Worm (Caenorhabditis elegans) whole organism, late embryonic: ENCODE measurements around the gene mdt-1.2.
A peak's percentile ranks its signal among the peaks of the same experiment; 100 is the strongest.

Source experiments
- C08G9.2 ChIP-seq: sonication (generic microtip); optimal IDR thresholded peaks from 2 replicates; lab custom pipeline; 2016; ENCODE audit warnings: mild to moderate bottlenecking, missing genetic modification characterization, moderate library complexity, missing compliant biosample characterization
- F13H6.1 ChIP-seq: sonication (generic microtip); optimal IDR thresholded peaks from 2 replicates; lab custom pipeline; 2016; ENCODE audit warnings: missing genetic modification characterization, missing compliant biosample characterization
- K02D7.2 ChIP-seq: sonication (generic microtip); optimal IDR thresholded peaks from 2 replicates; lab custom pipeline; 2017; ENCODE audit warnings: mild to moderate bottlenecking, missing genetic modification characterization, missing compliant biosample characterization
- K09A11.1 ChIP-seq: sonication (generic microtip); optimal IDR thresholded peaks from 2 replicates; lab custom pipeline; 2017; ENCODE audit warnings: antibody characterized with exemption, mild to moderate bottlenecking, missing genetic modification characterization, missing compliant biosample characterization; ENCODE audit not compliant: insufficient read depth
- Y22D7AL.16 ChIP-seq: sonication (generic microtip); optimal IDR thresholded peaks from 2 replicates; lab custom pipeline; 2016; ENCODE audit warnings: missing genetic modification characterization, missing compliant biosample characterization
- ceh-2 ChIP-seq: sonication (generic microtip); optimal IDR thresholded peaks from 2 replicates; lab custom pipeline; 2016; ENCODE audit warnings: missing genotype, missing genetic modification characterization, missing compliant biosample characterization
- ceh-22 ChIP-seq: sonication (generic microtip); optimal IDR thresholded peaks from 2 replicates; lab custom pipeline; 2017; ENCODE audit warnings: missing biosample characterization, missing genetic modification characterization
- ceh-24 ChIP-seq: sonication (generic microtip); optimal IDR thresholded peaks from 2 replicates; lab custom pipeline; 2016; ENCODE audit warnings: mild to moderate bottlenecking, missing genetic modification characterization, missing compliant biosample characterization
- ceh-30 ChIP-seq: fragments of 150-350 bp; optimal IDR thresholded peaks from 2 replicates; lab custom pipeline; 2014; ENCODE audit warnings: missing biosample characterization, missing genetic modification characterization
- ceh-31 ChIP-seq: sonication (generic microtip); optimal IDR thresholded peaks from 2 replicates; lab custom pipeline; 2016; ENCODE audit warnings: missing genetic modification characterization, missing compliant biosample characterization
- ceh-45 ChIP-seq: fragments of 200-800 bp; sonication (Bioruptor generic); IDR thresholded peaks from 2 replicates; pipeline ENCODE4 v1.3.6; 2022; ENCODE audit warnings: missing genetic modification reagents, missing genetic modification characterization, missing compliant biosample characterization
- ceh-48 ChIP-seq: sonication (generic microtip); optimal IDR thresholded peaks from 2 replicates; lab custom pipeline; 2016; ENCODE audit warnings: missing genetic modification characterization, inconsistent platforms, missing compliant biosample characterization
- dmd-4 ChIP-seq: sonication (generic microtip); optimal IDR thresholded peaks from 2 replicates; lab custom pipeline; 2016; ENCODE audit warnings: borderline replicate concordance, missing genetic modification characterization, missing compliant biosample characterization
- elt-2 ChIP-seq: sonication (generic microtip); optimal IDR thresholded peaks from 2 replicates; lab custom pipeline; 2016; ENCODE audit warnings: missing genetic modification reagents, missing genetic modification characterization, missing compliant biosample characterization
- elt-4 ChIP-seq: sonication (generic microtip); optimal IDR thresholded peaks from 2 replicates; lab custom pipeline; 2016; ENCODE audit warnings: missing genetic modification characterization, missing compliant biosample characterization
- ets-4 ChIP-seq: sonication (generic microtip); optimal IDR thresholded peaks from 2 replicates; lab custom pipeline; 2016; ENCODE audit warnings: missing genetic modification characterization, missing compliant biosample characterization
- eyg-1 ChIP-seq: sonication (generic microtip); optimal IDR thresholded peaks from 2 replicates; lab custom pipeline; 2016; ENCODE audit warnings: missing genotype, missing genetic modification characterization, missing compliant biosample characterization
- gmeb-2 ChIP-seq: sonication (generic microtip); optimal IDR thresholded peaks from 2 replicates; lab custom pipeline; 2016; ENCODE audit warnings: missing genetic modification characterization, inconsistent platforms, missing compliant biosample characterization
- hlh-15 ChIP-seq: sonication (generic microtip); optimal IDR thresholded peaks from 2 replicates; lab custom pipeline; 2016; ENCODE audit warnings: missing genetic modification characterization, missing compliant biosample characterization
- hlh-30 ChIP-seq: sonication (generic microtip); optimal IDR thresholded peaks from 2 replicates; lab custom pipeline; 2017; ENCODE audit warnings: antibody characterized with exemption, missing genetic modification characterization, missing compliant biosample characterization; ENCODE audit not compliant: insufficient read depth
- hlh-8 ChIP-seq: sonication (generic microtip); optimal IDR thresholded peaks from 2 replicates; lab custom pipeline; 2016; ENCODE audit warnings: missing genotype, missing genetic modification characterization, missing compliant biosample characterization
- lim-6 ChIP-seq: sonication (generic microtip); optimal IDR thresholded peaks from 2 replicates; lab custom pipeline; 2016; ENCODE audit warnings: missing genetic modification characterization, missing compliant biosample characterization
- madf-2 ChIP-seq: sonication (generic microtip); optimal IDR thresholded peaks from 2 replicates; lab custom pipeline; 2017; ENCODE audit warnings: missing genetic modification characterization, missing compliant biosample characterization
- mec-3 ChIP-seq: sonication (generic microtip); optimal IDR thresholded peaks from 2 replicates; lab custom pipeline; 2016; ENCODE audit warnings: borderline replicate concordance, missing genetic modification characterization, missing compliant biosample characterization
- nhr-11 ChIP-seq: fragments of 150-350 bp; optimal IDR thresholded peaks from 2 replicates; lab custom pipeline; 2014; ENCODE audit warnings: missing biosample characterization, missing genetic modification characterization
- odd-2 ChIP-seq: sonication (generic microtip); optimal IDR thresholded peaks from 2 replicates; lab custom pipeline; 2017; ENCODE audit warnings: antibody characterized with exemption, mild to moderate bottlenecking, missing genetic modification characterization, missing compliant biosample characterization
- pag-3 ChIP-seq: sonication (generic microtip); optimal IDR thresholded peaks from 2 replicates; lab custom pipeline; 2016; ENCODE audit warnings: missing compliant biosample characterization, missing genetic modification characterization, borderline replicate concordance
- pat-9 ChIP-seq: fragments of 200-800 bp; sonication (Bioruptor generic); optimal IDR thresholded peaks from 2 replicates; lab custom pipeline; 2018; ENCODE audit warnings: mild to moderate bottlenecking, missing genetic modification characterization, moderate library complexity, missing compliant biosample characterization
- pax-1 ChIP-seq: fragments of 150-350 bp; optimal IDR thresholded peaks from 2 replicates; lab custom pipeline; 2014; ENCODE audit warnings: missing biosample characterization, missing genetic modification characterization
- pha-2 ChIP-seq: sonication (generic microtip); optimal IDR thresholded peaks from 2 replicates; lab custom pipeline; 2017; ENCODE audit warnings: mild to moderate bottlenecking, missing genetic modification characterization, missing compliant biosample characterization
- pqm-1 ChIP-seq: sonication (generic microtip); optimal IDR thresholded peaks from 2 replicates; lab custom pipeline; 2016; ENCODE audit warnings: missing genetic modification characterization, missing compliant biosample characterization
- rnt-1 ChIP-seq: sonication (generic microtip); optimal IDR thresholded peaks from 2 replicates; lab custom pipeline; 2016; ENCODE audit warnings: missing genetic modification characterization, missing compliant biosample characterization
- sdc-2 ChIP-seq: sonication (generic microtip); optimal IDR thresholded peaks from 2 replicates; lab custom pipeline; 2016; ENCODE audit warnings: missing genotype, missing genetic modification characterization, missing compliant biosample characterization
- sox-2 ChIP-seq: fragments of 200-800 bp; sonication (Bioruptor generic); IDR thresholded peaks from 2 replicates; pipeline ENCODE4 v1.3.6; 2022; ENCODE audit warnings: missing genetic modification reagents, missing genetic modification characterization, missing compliant biosample characterization
- tbx-2 ChIP-seq: sonication (generic microtip); optimal IDR thresholded peaks from 2 replicates; lab custom pipeline; 2016; ENCODE audit warnings: missing genetic modification characterization, missing compliant biosample characterization
- tbx-7 ChIP-seq: sonication (generic microtip); optimal IDR thresholded peaks from 2 replicates; lab custom pipeline; 2016; ENCODE audit warnings: missing genotype, missing genetic modification characterization, missing compliant biosample characterization
- ttx-3 ChIP-seq: sonication (generic microtip); optimal IDR thresholded peaks from 2 replicates; lab custom pipeline; 2016; ENCODE audit warnings: missing genetic modification reagents, missing genetic modification characterization, missing compliant biosample characterization
- unc-3 ChIP-seq, 2 experiments: fragments of 200-800 bp in 1 of 2; sonication (Bioruptor generic) in 1 of 2; sonication (generic microtip) in 1 of 2; conservative IDR thresholded peaks in 1 of 2; optimal IDR thresholded peaks in 1 of 2; 2 replicates each; pipeline versions ENCODE4 v1.3.6 to Lab custom; 2016 to 2022; ENCODE audit warnings: missing compliant biosample characterization in 2 of 2, missing genetic modification characterization in 2 of 2, missing genetic modification reagents in 1 of 2
- unc-42 ChIP-seq: sonication (generic microtip); optimal IDR thresholded peaks from 2 replicates; lab custom pipeline; 2016; ENCODE audit warnings: missing genotype, missing genetic modification characterization, missing compliant biosample characterization
- unc-55 ChIP-seq: sonication (generic microtip); optimal IDR thresholded peaks from 2 replicates; lab custom pipeline; 2017; ENCODE audit warnings: missing biosample characterization, missing genetic modification reagents, missing genetic modification characterization
- unc-86 ChIP-seq: sonication (generic microtip); optimal IDR thresholded peaks from 2 replicates; lab custom pipeline; 2016; ENCODE audit warnings: missing genetic modification characterization, missing compliant biosample characterization
- ztf-16 ChIP-seq: sonication (generic microtip); optimal IDR thresholded peaks from 2 replicates; lab custom pipeline; 2017; ENCODE audit warnings: missing genetic modification characterization, missing compliant biosample characterization

mdt-1.2 gene

ce11 chrX:17170401-17170800 lies 19.1 kb downstream of the mdt-1.2 start:
- TF ChIP-seq C08G9.2 (tag; lab: Kevin White, UChicago) (no peak), unc-42 (tag; lab: Kevin White, UChicago) (peak; percentile 59), ceh-24 (tag; lab: Kevin White, UChicago) (no peak), madf-2 (tag; lab: Kevin White, UChicago) (no peak), dmd-4 (tag; lab: Kevin White, UChicago) (no peak), ets-4 (no peak), rnt-1 (tag; lab: Kevin White, UChicago) (no peak), hlh-15 (tag; lab: Kevin White, UChicago) (no peak)

ce11 chrX:17176677-17177076 lies 25.4 kb downstream of the mdt-1.2 start, which contains the start of gene B0302.4:
Gene B0302.4 (minus strand): TSS chrX:17176777.
- TF ChIP-seq K02D7.2: no peak

DNA sequence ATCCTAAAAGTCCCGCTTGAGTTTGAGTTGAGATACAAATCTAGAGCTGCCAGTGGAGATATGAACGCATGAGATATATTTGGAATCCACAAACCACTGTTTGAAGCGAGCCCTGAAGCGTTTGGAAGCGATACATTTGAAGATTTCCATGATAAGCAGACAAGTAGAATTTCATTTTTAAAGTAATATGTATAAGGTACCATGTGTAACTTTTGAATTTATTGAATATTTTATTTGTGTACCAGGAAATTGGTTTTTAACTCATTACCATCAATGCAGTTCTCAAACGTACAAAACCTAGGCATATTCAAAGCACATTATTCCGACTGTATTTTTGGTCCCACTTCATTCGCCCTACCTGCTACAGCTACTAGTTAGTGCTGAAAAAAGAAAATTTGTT lies 26.9 kb downstream of the mdt-1.2 start, which contains the start of gene B0302.2:
Gene B0302.2, plus strand, starts transcription at position 301 of the 400 bp plus-strand sequence.
- TF ChIP-seq ceh-31 (tag; lab: Kevin White, UChicago) (no peak), F13H6.1 (tag; lab: Kevin White, UChicago) (no peak), unc-86 (tag; lab: Kevin White, UChicago) (no peak), rnt-1 (tag; lab: Kevin White, UChicago) (no peak), elt-4 (tag; lab: Kevin White, UChicago) (no peak), gmeb-2 (tag; lab: Kevin White, UChicago) (no peak), mec-3 (tag; lab: Kevin White, UChicago) (no peak), sox-2 (GFP tag; lab: Robert Waterston, UW) (no peak)

DNA sequence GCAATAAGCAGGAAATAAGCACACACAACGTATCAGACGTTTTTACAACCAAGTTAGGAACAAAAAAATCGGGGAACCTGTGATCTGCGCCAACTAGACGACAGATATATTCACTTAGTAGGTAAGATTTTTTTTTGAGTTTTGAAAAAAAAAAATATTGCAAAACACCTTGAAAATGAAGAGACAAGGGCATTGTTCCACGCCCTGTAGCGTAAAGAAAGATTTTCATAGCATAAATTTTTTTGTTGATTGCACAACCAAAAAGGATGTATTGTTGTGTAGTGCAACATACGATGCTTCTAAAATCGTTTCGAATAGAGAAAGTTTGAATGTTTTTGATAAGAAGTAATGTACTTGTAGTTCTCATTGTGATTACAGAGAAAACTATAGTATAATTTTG lies 28.8 kb downstream of the mdt-1.2 start:
- no peak for TF ChIP-seq sox-2 (GFP tag; lab: Robert Waterston, UW)
- TF ChIP-seq pag-3 (tag; lab: Kevin White, UChicago): no peak
- no peak for TF ChIP-seq lim-6 (tag; lab: Kevin White, UChicago)
- no peak for TF ChIP-seq unc-3 (GFP tag; conservative IDR thresholded peaks at IDR 0.05; lab: Robert Waterston, UW)
- no peak for TF ChIP-seq unc-3 (tag; optimal IDR thresholded peaks at IDR 0.05; lab: Kevin White, UChicago)
- no peak for TF ChIP-seq K09A11.1 (tag; lab: Kevin White, UChicago)
- no peak for TF ChIP-seq rnt-1 (tag; lab: Kevin White, UChicago)
- TF ChIP-seq ceh-22 (tag; lab: Kevin White, UChicago): no peak
- no peak for TF ChIP-seq pha-2
- no peak for TF ChIP-seq ttx-3 (tag; lab: Kevin White, UChicago)
- no peak for TF ChIP-seq tbx-7 (tag; lab: Kevin White, UChicago)
- TF ChIP-seq madf-2 (tag; lab: Kevin White, UChicago): no peak
- no peak for TF ChIP-seq ceh-30

DNA sequence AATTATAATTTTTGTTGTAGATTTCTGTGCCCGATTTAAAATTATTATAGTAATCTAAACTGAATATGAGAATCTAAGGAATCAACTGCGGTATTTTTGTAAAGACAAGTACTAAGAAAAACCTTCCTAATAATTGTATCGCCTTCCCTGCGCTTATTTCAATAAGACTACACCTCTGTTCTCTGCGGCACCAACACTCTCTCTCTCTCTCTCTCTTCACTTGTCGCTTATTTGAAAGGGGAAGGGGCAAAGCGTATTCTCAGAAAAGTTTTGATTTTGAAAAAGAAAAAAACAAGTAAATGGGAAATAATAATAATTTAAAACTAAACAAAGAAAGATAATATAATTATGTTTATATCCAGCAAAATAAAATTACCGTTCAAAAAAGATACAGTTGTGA lies 29.9 kb downstream of the mdt-1.2 start:
- TF ChIP-seq ceh-2 (tag; lab: Kevin White, UChicago): no peak
- no peak for TF ChIP-seq pqm-1 (tag; lab: Kevin White, UChicago)
- no peak for TF ChIP-seq Y22D7AL.16 (tag; lab: Kevin White, UChicago)
- TF ChIP-seq ttx-3 (tag; lab: Kevin White, UChicago): peak; percentile 45
- TF ChIP-seq pax-1: peak; percentile 22
- TF ChIP-seq tbx-7 (tag; lab: Kevin White, UChicago): no peak
- peak; percentile 64 for TF ChIP-seq elt-2 (tag; lab: Kevin White, UChicago)
- TF ChIP-seq hlh-8 (tag; lab: Kevin White, UChicago): no peak
- peak; percentile 5 for TF ChIP-seq gmeb-2 (tag; lab: Kevin White, UChicago)
- no peak for TF ChIP-seq pat-9 (tag; lab: Kevin White, UChicago)
- peak; percentile 10 for TF ChIP-seq odd-2 (tag; lab: Kevin White, UChicago)
- no peak for TF ChIP-seq unc-86 (tag; lab: Kevin White, UChicago)
- no peak for TF ChIP-seq nhr-11
- peak; percentile 98 for TF ChIP-seq sdc-2 (tag; lab: Kevin White, UChicago)
- TF ChIP-seq hlh-30 (tag; lab: Kevin White, UChicago): no peak
- TF ChIP-seq ets-4: no peak
- TF ChIP-seq unc-3 (GFP tag; conservative IDR thresholded peaks at IDR 0.05; lab: Robert Waterston, UW): no peak
- no peak for TF ChIP-seq unc-3 (tag; optimal IDR thresholded peaks at IDR 0.05; lab: Kevin White, UChicago)
- no peak for TF ChIP-seq ceh-45 (GFP tag; lab: Robert Waterston, UW)
- peak; percentile 32 for TF ChIP-seq ztf-16 (tag; lab: Kevin White, UChicago)
- TF ChIP-seq ceh-31 (tag; lab: Kevin White, UChicago): no peak
- TF ChIP-seq tbx-2 (tag; lab: Kevin White, UChicago): peak; percentile 50
- no peak for TF ChIP-seq ceh-22 (tag; lab: Kevin White, UChicago)
- no peak for TF ChIP-seq ceh-48 (tag; lab: Kevin White, UChicago)
- TF ChIP-seq unc-55 (GFP tag; lab: Kevin White, UChicago): no peak
- TF ChIP-seq eyg-1 (tag; lab: Kevin White, UChicago): no peak
- TF ChIP-seq dmd-4 (tag; lab: Kevin White, UChicago): no peak
- TF ChIP-seq pag-3 (tag; lab: Kevin White, UChicago): no peak
- TF ChIP-seq ceh-24 (tag; lab: Kevin White, UChicago): no peak
- no peak for TF ChIP-seq madf-2 (tag; lab: Kevin White, UChicago)
